Worm (Caenorhabditis elegans) whole organism, L2 larva: ENCODE results near the gene lgg-2.

ENCODE experiments used
- C34F6.9 ChIP-seq: fragments of 150-350 bp; optimal IDR thresholded peaks from 2 replicates; lab custom pipeline; 2014; ENCODE audit warnings: missing biosample characterization, missing genetic modification characterization
- R02D3.7 ChIP-seq: fragments of 150-350 bp; optimal IDR thresholded peaks from 2 replicates; lab custom pipeline; 2014; ENCODE audit warnings: missing biosample characterization, missing genetic modification characterization
- Y55F3AM.14 ChIP-seq: fragments of 200-800 bp; sonication (Bioruptor generic); optimal IDR thresholded peaks from 2 replicates; lab custom pipeline; 2018; ENCODE audit warnings: mild to moderate bottlenecking, missing genetic modification characterization, missing compliant biosample characterization
- alr-1 ChIP-seq: fragments of 150-350 bp; optimal IDR thresholded peaks from 2 replicates; lab custom pipeline; 2014; ENCODE audit warnings: missing biosample characterization, missing genetic modification characterization
- ama-1 ChIP-seq: fragments of 150-350 bp; optimal IDR thresholded peaks from 2 replicates; lab custom pipeline; 2018; ENCODE audit warnings: inconsistent platforms
- blmp-1 ChIP-seq: sonication (generic microtip); optimal IDR thresholded peaks from 2 replicates; lab custom pipeline; 2017; ENCODE audit warnings: missing genetic modification characterization, mild to moderate bottlenecking, missing compliant biosample characterization, antibody characterized with exemption, moderate library complexity; ENCODE audit not compliant: insufficient read depth
- ceh-16 ChIP-seq: fragments of 150-350 bp; optimal IDR thresholded peaks from 2 replicates; lab custom pipeline; 2014; ENCODE audit warnings: missing biosample characterization, missing genetic modification characterization
- egl-27 ChIP-seq: sonication (generic microtip); optimal IDR thresholded peaks from 3 replicates; lab custom pipeline; 2017; ENCODE audit warnings: missing biosample characterization, missing genetic modification reagents, missing genetic modification characterization
- elt-3 ChIP-seq: sonication (generic microtip); optimal IDR thresholded peaks from 2 replicates; lab custom pipeline; 2017; ENCODE audit warnings: missing biosample characterization, missing genetic modification characterization
- gmeb-1 ChIP-seq: fragments of 150-350 bp; optimal IDR thresholded peaks from 2 replicates; lab custom pipeline; 2014; ENCODE audit warnings: missing biosample characterization, missing genetic modification characterization
- lin-11 ChIP-seq: fragments of 150-350 bp; sonication (generic microtip); optimal IDR thresholded peaks from 2 replicates; lab custom pipeline; 2014; ENCODE audit warnings: missing biosample characterization, missing genetic modification characterization, inconsistent platforms, mixed read lengths
- lin-13 ChIP-seq: fragments of 150-350 bp; optimal IDR thresholded peaks from 2 replicates; lab custom pipeline; 2014; ENCODE audit warnings: missing biosample characterization, missing genetic modification reagents, missing genetic modification characterization
- lin-39 ChIP-seq: fragments of 150-350 bp; optimal IDR thresholded peaks from 2 replicates; lab custom pipeline; 2014; ENCODE audit warnings: missing biosample characterization, missing genetic modification reagents, missing genetic modification characterization
- lsy-2 ChIP-seq, 2 experiments: fragments of 150-350 bp in 1 of 2; sonication (generic microtip) in 1 of 2; optimal IDR thresholded peaks; 2 replicates each; lab custom pipeline; 2014 to 2017; ENCODE audit warnings: missing biosample characterization in 2 of 2, missing genetic modification characterization in 2 of 2
- mab-5 ChIP-seq: fragments of 150-350 bp; optimal IDR thresholded peaks from 2 replicates; lab custom pipeline; 2014; ENCODE audit warnings: missing biosample characterization, missing genetic modification characterization
- mbf-1 ChIP-seq: sonication (generic microtip); optimal IDR thresholded peaks from 2 replicates; lab custom pipeline; 2017; ENCODE audit warnings: missing biosample characterization, missing genetic modification characterization
- mdl-1 ChIP-seq, 2 experiments: fragments of 150-350 bp in 1 of 2; sonication (generic microtip) in 1 of 2; optimal IDR thresholded peaks; 2 replicates each; lab custom pipeline; 2017; ENCODE audit warnings: missing biosample characterization in 2 of 2, missing genetic modification characterization in 2 of 2
- nhr-10 ChIP-seq: sonication (generic microtip); optimal IDR thresholded peaks from 2 replicates; lab custom pipeline; 2017; ENCODE audit warnings: missing biosample characterization, missing genetic modification characterization
- nhr-12 ChIP-seq: fragments of 150-350 bp; optimal IDR thresholded peaks from 2 replicates; lab custom pipeline; 2014; ENCODE audit warnings: missing biosample characterization, missing genetic modification characterization
- nhr-21 ChIP-seq: fragments of 150-350 bp; optimal IDR thresholded peaks from 2 replicates; lab custom pipeline; 2014; ENCODE audit warnings: missing biosample characterization, missing genetic modification characterization
- nhr-237 ChIP-seq: fragments of 150-350 bp; optimal IDR thresholded peaks from 2 replicates; lab custom pipeline; 2014; ENCODE audit warnings: missing biosample characterization, missing genetic modification characterization
- nhr-25 ChIP-seq: fragments of 150-350 bp; sonication (generic microtip); optimal IDR thresholded peaks from 3 replicates; lab custom pipeline; 2014; ENCODE audit warnings: missing biosample characterization, missing genetic modification characterization
- nhr-6 ChIP-seq: fragments of 150-350 bp; optimal IDR thresholded peaks from 2 replicates; lab custom pipeline; 2014; ENCODE audit warnings: missing biosample characterization, missing genetic modification characterization
- nhr-77 ChIP-seq: fragments of 150-350 bp; optimal IDR thresholded peaks from 2 replicates; lab custom pipeline; 2014; ENCODE audit warnings: missing biosample characterization, missing genetic modification characterization
- peb-1 ChIP-seq: fragments of 150-350 bp; optimal IDR thresholded peaks from 2 replicates; lab custom pipeline; 2014; ENCODE audit warnings: missing biosample characterization, missing genetic modification characterization
- sem-4 ChIP-seq: fragments of 150-350 bp; optimal IDR thresholded peaks from 2 replicates; lab custom pipeline; 2014; ENCODE audit warnings: missing biosample characterization, missing genetic modification reagents, missing genetic modification characterization
- skn-1 ChIP-seq: sonication (generic microtip); optimal IDR thresholded peaks from 2 replicates; lab custom pipeline; 2017; ENCODE audit warnings: missing biosample characterization, missing genetic modification characterization
- sma-3 ChIP-seq: sonication (generic microtip); optimal IDR thresholded peaks from 2 replicates; lab custom pipeline; 2016; ENCODE audit warnings: missing genetic modification reagents, missing genetic modification characterization, missing compliant biosample characterization
- sma-9 ChIP-seq, 2 experiments: fragments of 150-350 bp in 1 of 2; sonication (generic microtip) in 1 of 2; optimal IDR thresholded peaks; 2 replicates each; lab custom pipeline; 2014 to 2016; ENCODE audit warnings: missing genetic modification characterization in 2 of 2, mild to moderate bottlenecking in 1 of 2, missing biosample characterization in 1 of 2, missing compliant biosample characterization in 1 of 2, missing genetic modification reagents in 1 of 2, moderate library complexity in 1 of 2
- snpc-4 ChIP-seq: fragments of 150-350 bp; optimal IDR thresholded peaks from 2 replicates; lab custom pipeline; 2014; ENCODE audit warnings: missing biosample characterization, missing genetic modification characterization
- unc-39 ChIP-seq: fragments of 150-350 bp; optimal IDR thresholded peaks from 2 replicates; lab custom pipeline; 2014; ENCODE audit warnings: missing biosample characterization, missing genetic modification characterization
- zag-1 ChIP-seq: fragments of 150-350 bp; optimal IDR thresholded peaks from 2 replicates; lab custom pipeline; 2014; ENCODE audit warnings: missing biosample characterization, missing genetic modification characterization
- ztf-11 ChIP-seq: sonication (generic microtip); optimal IDR thresholded peaks from 2 replicates; lab custom pipeline; 2017; ENCODE audit warnings: missing biosample characterization, missing genetic modification characterization
- ztf-4 ChIP-seq: fragments of 150-350 bp; optimal IDR thresholded peaks from 2 replicates; lab custom pipeline; 2014; ENCODE audit warnings: missing biosample characterization, missing genetic modification characterization

Gene lgg-2

DNA sequence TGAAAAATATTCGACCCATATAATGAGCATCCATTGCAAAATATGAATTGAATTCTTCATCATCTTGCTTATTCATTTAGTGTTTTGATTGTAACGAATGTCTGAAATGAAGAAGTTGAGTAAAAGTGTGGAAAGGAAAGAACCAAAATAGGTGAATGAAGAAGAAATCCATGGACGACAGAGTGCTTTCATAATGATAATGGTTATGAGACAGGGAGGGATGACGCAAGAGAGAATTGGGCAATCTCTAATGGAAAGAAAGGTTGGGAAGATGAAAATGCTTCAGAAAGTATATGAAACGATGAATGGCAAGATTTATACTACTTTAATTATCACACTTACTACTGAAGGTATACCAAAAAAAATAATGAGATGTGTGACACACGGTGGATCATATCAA, 31.4 kb downstream of the lgg-2 start, which contains the start of gene ZK596.3:
TSS of gene ZK596.3 (minus strand) at position 101 of the 400 bp plus-strand sequence.
- TF ChIP-seq mbf-1 (tag; lab: Kevin White, UChicago) = no peak
- no peak for TF ChIP-seq snpc-4 (tag; lab: Kevin White, UChicago)
- TF ChIP-seq elt-3 (tag; lab: Kevin White, UChicago) = no peak
- TF ChIP-seq ztf-11 (tag; lab: Kevin White, UChicago) = no peak
- no peak for TF ChIP-seq ztf-4 (tag; lab: Kevin White, UChicago)
- TF ChIP-seq R02D3.7 (tag; lab: Kevin White, UChicago) = no peak
- no peak for TF ChIP-seq ama-1

DNA sequence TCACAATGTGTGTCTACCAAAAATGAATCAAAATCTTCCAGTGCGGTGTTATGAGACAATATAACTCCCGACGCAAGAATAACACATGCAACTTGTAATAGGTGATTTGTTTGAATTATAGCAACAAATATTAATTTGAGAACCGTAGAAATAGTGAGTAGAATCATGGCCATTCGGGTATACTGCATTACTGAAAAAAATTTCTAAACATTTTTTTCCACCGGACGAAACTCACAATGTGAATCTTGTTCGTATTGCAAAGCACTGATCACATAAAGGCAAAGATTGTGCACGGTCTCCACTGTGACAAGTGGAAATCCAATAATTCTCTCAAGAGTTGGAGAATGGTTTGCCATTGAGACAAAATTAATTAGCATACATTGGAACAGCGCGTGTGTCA, 33.2 kb downstream of the lgg-2 start:
- TF ChIP-seq R02D3.7 (tag; lab: Kevin White, UChicago) (no peak), Y55F3AM.14 (no peak)
- TF ChIP-seq, all 48 proteins: peak for 0

ce11 chrIV:10900083-10900482, 35.6 kb downstream of the lgg-2 start, which contains the start of gene srlf-30:
Gene srlf-30 (plus strand): TSS chrIV:10900383.
- TF ChIP-seq nhr-12 (tag; lab: Kevin White, UChicago) = no peak
- TF ChIP-seq lsy-2 (tag; optimal IDR thresholded peaks at IDR 0.05; lab: Kevin White, UChicago) = no peak
- TF ChIP-seq mdl-1 (tag; optimal IDR thresholded peaks at IDR 0.05; lab: Kevin White, UChicago) = no peak
- TF ChIP-seq lin-13 (GFP tag; lab: Kevin White, UChicago) = no peak
- no peak for TF ChIP-seq sem-4 (tag; lab: Kevin White, UChicago)
- no peak for TF ChIP-seq nhr-21 (tag; lab: Kevin White, UChicago)
- no peak for TF ChIP-seq ztf-11 (tag; lab: Kevin White, UChicago)
- no peak for TF ChIP-seq nhr-25 (tag; lab: Kevin White, UChicago)
- no peak for TF ChIP-seq snpc-4 (tag; lab: Kevin White, UChicago)
- no peak for TF ChIP-seq alr-1 (tag; lab: Kevin White, UChicago)
- TF ChIP-seq lin-11 (tag; lab: Kevin White, UChicago) = no peak
- no peak for TF ChIP-seq nhr-77

- no peak for TF ChIP-seq egl-27 (tag; lab: Kevin White, UChicago)
- TF ChIP-seq C34F6.9 (tag; lab: Kevin White, UChicago) = no peak
- TF ChIP-seq nhr-12 (tag; lab: Kevin White, UChicago) = no peak
- no peak for TF ChIP-seq zag-1 (tag; lab: Kevin White, UChicago)
- no peak for TF ChIP-seq ztf-11 (tag; lab: Kevin White, UChicago)
- no peak for TF ChIP-seq R02D3.7 (tag; lab: Kevin White, UChicago)
- TF ChIP-seq mab-5 (tag; lab: Kevin White, UChicago) = no peak
- no peak for TF ChIP-seq blmp-1 (tag; lab: Kevin White, UChicago)
- no peak for TF ChIP-seq skn-1
- no peak for TF ChIP-seq sma-9 (GFP tag; optimal IDR thresholded peaks at IDR 0.05; lab: Kevin White, UChicago)
- no peak for TF ChIP-seq sma-9 (tag; optimal IDR thresholded peaks at IDR 0.05; lab: Kevin White, UChicago)
- no peak for TF ChIP-seq nhr-25 (tag; lab: Kevin White, UChicago)
- TF ChIP-seq sem-4 (tag; lab: Kevin White, UChicago) = no peak
- no peak for TF ChIP-seq lin-13 (GFP tag; lab: Kevin White, UChicago)
- TF ChIP-seq unc-39 (tag; lab: Kevin White, UChicago) = no peak
- TF ChIP-seq lin-39 = no peak
- TF ChIP-seq nhr-6 = no peak
- TF ChIP-seq nhr-77 = no peak
- no peak for TF ChIP-seq lsy-2 (tag; optimal IDR thresholded peaks at IDR 0.05; lab: Kevin White, UChicago)
- TF ChIP-seq nhr-237 = no peak
- TF ChIP-seq gmeb-1 (tag; lab: Kevin White, UChicago) = no peak
Measured at ce11 chrIV:10899091-10899490, 36.6 kb downstream of the lgg-2 start, which contains the start of the genes F13E9.9 and F13E9.19. Gene F13E9.9 (minus strand): TSS chrIV:10899191. Gene F13E9.19 (plus strand): TSS chrIV:10899406.

ce11 chrIV:10898160-10898559, 37.5 kb downstream of the lgg-2 start:
- no peak for TF ChIP-seq nhr-77
- TF ChIP-seq ztf-11 (tag; lab: Kevin White, UChicago) = no peak
- TF ChIP-seq nhr-10 (tag; lab: Kevin White, UChicago) = no peak
- no peak for TF ChIP-seq ceh-16 (tag; lab: Kevin White, UChicago)
- no peak for TF ChIP-seq sma-3 (GFP tag; lab: Kevin White, UChicago)
- no peak for TF ChIP-seq mdl-1 (tag; optimal IDR thresholded peaks at IDR 0.05; lab: Kevin White, UChicago)
- no peak for TF ChIP-seq nhr-21 (tag; lab: Kevin White, UChicago)
- TF ChIP-seq peb-1 (tag; lab: Kevin White, UChicago) = no peak
- TF ChIP-seq unc-39 (tag; lab: Kevin White, UChicago) = no peak
- no peak for TF ChIP-seq lin-39
